Fruit fly (Drosophila melanogaster) whole organism, wandering third instar larva: Measurements from ENCODE around the gene PK2-R1.

Source experiments
- CG32264 ChIP-seq: fragments of 200-800 bp; sonication (Bioruptor generic); optimal IDR thresholded peaks from 2 replicates; lab custom pipeline; 2016; ENCODE audit warnings: missing biosample characterization, missing genetic modification characterization
- CG9705 ChIP-seq: fragments of 200-800 bp; sonication (Bioruptor generic); optimal IDR thresholded peaks from 2 replicates; lab custom pipeline; 2018; ENCODE audit warnings: missing biosample characterization, mild to moderate bottlenecking, missing genetic modification characterization
- CrebA ChIP-seq: fragments of 200-800 bp; sonication (Bioruptor generic); optimal IDR thresholded peaks from 2 replicates; lab custom pipeline; 2016; ENCODE audit warnings: missing biosample characterization, mild to moderate bottlenecking, missing genetic modification characterization, borderline replicate concordance
- Dfd ChIP-seq: fragments of >200 bp; optimal IDR thresholded peaks from 2 replicates; lab custom pipeline; 2017; ENCODE audit warnings: missing biosample characterization, missing genetic modification characterization
- Hr83 ChIP-seq: fragments of 200-300 bp; sonication (Bioruptor generic); optimal IDR thresholded peaks from 2 replicates; lab custom pipeline; 2016; ENCODE audit warnings: missing biosample characterization, mild to moderate bottlenecking, missing genetic modification characterization, moderate library complexity; ENCODE audit not compliant: poor library complexity, severe bottlenecking
- Jra ChIP-seq: sonication (Bioruptor generic); optimal IDR thresholded peaks from 2 replicates; lab custom pipeline; 2016; ENCODE audit warnings: missing biosample characterization, missing genetic modification characterization
- dl ChIP-seq, 2 experiments: fragments of 175-275, 200-275 bp in 1 of 2; fragments of 200-275 bp in 1 of 2; sonication (Bioruptor generic); optimal IDR thresholded peaks; lab custom pipeline; 2018; ENCODE audit warnings: mild to moderate bottlenecking in 2 of 2, missing biosample characterization in 2 of 2, missing genetic modification characterization in 2 of 2, moderate library complexity in 2 of 2; ENCODE audit not compliant: partially characterized antibody in 2 of 2, insufficient read depth in 1 of 2
- ey ChIP-seq: fragments of 200-800 bp; sonication (Bioruptor generic); optimal IDR thresholded peaks from 2 replicates; lab custom pipeline; 2016; ENCODE audit warnings: missing biosample characterization, missing genetic modification characterization
- pan ChIP-seq: fragments of >200 bp; optimal IDR thresholded peaks from 2 replicates; lab custom pipeline; 2017
- psq ChIP-seq: fragments of 200-800 bp; sonication (Bioruptor generic); optimal IDR thresholded peaks from 3 replicates; lab custom pipeline; 2017; ENCODE audit warnings: missing biosample characterization, mild to moderate bottlenecking, missing genetic modification characterization, moderate library complexity

The PK2-R1 gene

dm6 chr3R:13393009-13393408, 54.9 kb downstream of the PK2-R1 start:
- TF ChIP-seq pan (lab: Kevin White, UChicago) (no peak), dl (GFP tag; optimal IDR thresholded peaks at IDR 0.05; lab: Kevin White, UChicago; ENCODE audit: insufficient read depth in 1 of 2, partially characterized antibody in 2 of 2) (no peak), CG9705 (GFP tag; lab: Kevin White, UChicago) (no peak), CrebA (GFP tag; lab: Kevin White, UChicago) (no peak), CG32264 (GFP tag; lab: Kevin White, UChicago) (no peak), ey (GFP tag; lab: Kevin White, UChicago) (no peak), Jra (GFP tag; lab: Kevin White, UChicago) (no peak), Hr83 (GFP tag; lab: Kevin White, UChicago) (no peak), psq (GFP tag; lab: Kevin White, UChicago) (no peak), Dfd (GFP tag; lab: Kevin White, UChicago) (no peak)
